Fruit fly (Drosophila melanogaster) whole organism, embryonic: Measurements from ENCODE around the gene CG34291.

ENCODE experiments used
- CG11085 ChIP-seq: fragments of 200-800 bp; sonication (Bioruptor generic); IDR thresholded peaks from 2 replicates; pipeline ENCODE4 v1.3.6; 2022; ENCODE audit warnings: missing biosample characterization, missing genetic modification characterization
- CG12104 ChIP-seq: fragments of 200-800 bp; sonication (Bioruptor generic); optimal IDR thresholded peaks from 3 replicates; lab custom pipeline; 2016; ENCODE audit warnings: missing biosample characterization, missing genetic modification characterization
- CG14667 ChIP-seq: fragments of 200-800 bp; sonication (Bioruptor generic); IDR thresholded peaks from 2 replicates; pipeline ENCODE4 v1.3.6; 2022; ENCODE audit warnings: missing biosample characterization, missing genetic modification characterization
- CG14965 ChIP-seq: fragments of 200-800 bp; sonication (Bioruptor generic); optimal IDR thresholded peaks from 2 replicates; lab custom pipeline; 2016; ENCODE audit warnings: missing biosample characterization, missing genetic modification characterization, borderline replicate concordance
- CG15269 ChIP-seq: fragments of 200-800 bp; sonication (Bioruptor generic); optimal IDR thresholded peaks from 2 replicates; lab custom pipeline; 2018; ENCODE audit warnings: missing biosample characterization, mild to moderate bottlenecking, missing genetic modification characterization, moderate library complexity
- CG1647 ChIP-seq: fragments of 200-800 bp; sonication (Bioruptor generic); optimal IDR thresholded peaks from 3 replicates; lab custom pipeline; 2016; ENCODE audit warnings: missing biosample characterization, missing genetic modification characterization
- CG17328 ChIP-seq: fragments of 200-800 bp; sonication (Bioruptor generic); IDR thresholded peaks from 2 replicates; pipeline ENCODE4 v1.3.6; 2022; ENCODE audit warnings: missing biosample characterization, missing genetic modification characterization
- CG18764 ChIP-seq: fragments of 200-800 bp; sonication (Bioruptor generic); optimal IDR thresholded peaks from 3 replicates; lab custom pipeline; 2016; ENCODE audit warnings: missing biosample characterization, missing genetic modification characterization
- CG32772 ChIP-seq: fragments of 200-800 bp; sonication (Bioruptor generic); IDR thresholded peaks from 2 replicates; pipeline ENCODE4 v1.3.6; 2022; ENCODE audit warnings: missing biosample characterization, missing genetic modification characterization
- CG3995 ChIP-seq: fragments of 200-800 bp; sonication (Bioruptor generic); optimal IDR thresholded peaks from 3 replicates; lab custom pipeline; 2016; ENCODE audit warnings: missing biosample characterization, missing genetic modification characterization
- CG4360 ChIP-seq: fragments of 200-800 bp; sonication (Bioruptor generic); IDR thresholded peaks from 2 replicates; pipeline ENCODE4 v1.3.6; 2022; ENCODE audit warnings: missing biosample characterization, missing genetic modification characterization
- CG6654 ChIP-seq: fragments of 200-800 bp; sonication (Bioruptor generic); optimal IDR thresholded peaks from 2 replicates; lab custom pipeline; 2017; ENCODE audit warnings: missing biosample characterization, mild to moderate bottlenecking, missing genetic modification characterization
- CG8290 ChIP-seq, 3 experiments: fragments of 200-800 bp; sonication (Bioruptor generic); optimal IDR thresholded peaks; 2 replicates each; lab custom pipeline; 2016 to 2019; ENCODE audit warnings: missing biosample characterization in 3 of 3, missing genetic modification characterization in 3 of 3, mild to moderate bottlenecking in 2 of 3, moderate library complexity in 1 of 3
- CG8388 ChIP-seq: fragments of 200-800 bp; sonication (Bioruptor generic); optimal IDR thresholded peaks from 2 replicates; lab custom pipeline; 2019; ENCODE audit warnings: missing biosample characterization, mild to moderate bottlenecking, missing genetic modification characterization, moderate library complexity
- CG8478 ChIP-seq: fragments of >200 bp; optimal IDR thresholded peaks from 2 replicates; lab custom pipeline; 2018
- CG8944 ChIP-seq: fragments of 200-800 bp; sonication (Bioruptor generic); optimal IDR thresholded peaks from 3 replicates; lab custom pipeline; 2016; ENCODE audit warnings: missing biosample characterization, missing genetic modification characterization
- D ChIP-seq, 2 experiments: fragments of 200-800 bp in 1 of 2; fragments of >200 bp in 1 of 2; sonication (Bioruptor generic) in 1 of 2; optimal IDR thresholded peaks; 2 replicates in 1 of 2; 3 replicates in 1 of 2; lab custom pipeline; 2017; ENCODE audit warnings: mild to moderate bottlenecking in 1 of 2, missing biosample characterization in 1 of 2, missing genetic modification characterization in 1 of 2, missing genetic modification reagents in 1 of 2
- Deaf1 ChIP-seq: fragments of 200-800 bp; optimal IDR thresholded peaks from 3 replicates; lab custom pipeline; 2019; ENCODE audit warnings: missing biosample characterization, mild to moderate bottlenecking, missing genetic modification characterization, moderate library complexity
- Elba2 ChIP-seq: fragments of 200-800 bp; sonication (Bioruptor generic); optimal IDR thresholded peaks from 3 replicates; lab custom pipeline; 2016; ENCODE audit warnings: missing biosample characterization, missing genetic modification characterization
- Hey ChIP-seq: fragments of 200-800 bp; sonication (Bioruptor generic); optimal IDR thresholded peaks from 3 replicates; lab custom pipeline; 2018; ENCODE audit warnings: missing biosample characterization, mild to moderate bottlenecking, missing genetic modification characterization
- Hr3 ChIP-seq: fragments of 200-800 bp; sonication (Bioruptor generic); optimal IDR thresholded peaks from 3 replicates; lab custom pipeline; 2016; ENCODE audit warnings: missing biosample characterization, missing genetic modification characterization
- Jarid2 ChIP-seq: fragments of 200-800 bp; sonication (Bioruptor generic); optimal IDR thresholded peaks from 3 replicates; lab custom pipeline; 2017; ENCODE audit warnings: mild to moderate bottlenecking, missing biosample characterization, missing genetic modification reagents, missing genetic modification characterization
- Med ChIP-seq: fragments of 200-800 bp; sonication (Bioruptor generic); peaks from one replicate; lab custom pipeline; 2016; ENCODE audit warnings: missing biosample characterization, missing genetic modification characterization, mild to moderate bottlenecking, inconsistent platforms, moderate library complexity
- Nf-YB ChIP-seq: fragments of 200-800 bp; sonication (Bioruptor generic); optimal IDR thresholded peaks from 3 replicates; lab custom pipeline; 2019; ENCODE audit warnings: missing biosample characterization, mild to moderate bottlenecking, missing genetic modification characterization, moderate library complexity
- Opbp ChIP-seq: fragments of 200-800 bp; sonication (Bioruptor generic); IDR thresholded peaks from 3 replicates; pipeline ENCODE4 v1.3.6; 2022; ENCODE audit warnings: missing biosample characterization, missing genetic modification characterization; ENCODE audit not compliant: partially characterized antibody
- Scr ChIP-seq: fragments of 200-800 bp; sonication (Bioruptor generic); IDR thresholded peaks from 2 replicates; pipeline ENCODE4 v1.3.6; 2022; ENCODE audit warnings: missing biosample characterization, missing genetic modification characterization; ENCODE audit not compliant: partially characterized antibody
- abd-A ChIP-seq: fragments of 200-800 bp; sonication (Bioruptor generic); optimal IDR thresholded peaks from 3 replicates; lab custom pipeline; 2019; ENCODE audit warnings: missing biosample characterization, mild to moderate bottlenecking, missing genetic modification characterization, moderate library complexity
- amos ChIP-seq: fragments of 200-800 bp; sonication (Bioruptor generic); IDR thresholded peaks from 2 replicates; pipeline ENCODE4 v1.3.6; 2022; ENCODE audit warnings: missing biosample characterization, missing genetic modification characterization; ENCODE audit not compliant: partially characterized antibody
- ase ChIP-seq: fragments of 200-800 bp; sonication (Bioruptor generic); IDR thresholded peaks from 3 replicates; pipeline ENCODE4 v1.3.6; 2022; ENCODE audit warnings: missing biosample characterization, missing genetic modification characterization
- bbx ChIP-seq: fragments of 200-800 bp; sonication (Bioruptor generic); IDR thresholded peaks from 2 replicates; pipeline ENCODE4 v1.3.6; 2022; ENCODE audit warnings: missing biosample characterization, missing genetic modification characterization; ENCODE audit not compliant: partially characterized antibody
- cad ChIP-seq: fragments of >200 bp; optimal IDR thresholded peaks from 2 replicates; lab custom pipeline; 2017; ENCODE audit warnings: missing biosample characterization, missing genetic modification characterization
- cato ChIP-seq: fragments of 200-800 bp; sonication (Bioruptor generic); optimal IDR thresholded peaks from 2 replicates; lab custom pipeline; 2016; ENCODE audit warnings: missing biosample characterization, missing genetic modification characterization, borderline replicate concordance
- gcm ChIP-seq: fragments of 200-800 bp; sonication (Bioruptor generic); optimal IDR thresholded peaks from 2 replicates; lab custom pipeline; 2019; ENCODE audit warnings: missing biosample characterization, mild to moderate bottlenecking, missing genetic modification characterization, moderate library complexity
- grn ChIP-seq: fragments of 200-800 bp; sonication (Bioruptor generic); optimal IDR thresholded peaks from 3 replicates; lab custom pipeline; 2017; ENCODE audit warnings: missing biosample characterization, missing genetic modification characterization
- hb ChIP-seq: fragments of 200-800 bp; sonication (Bioruptor generic); IDR thresholded peaks from 3 replicates; pipeline ENCODE4 v1.3.6; 2022; ENCODE audit warnings: missing biosample characterization, missing genetic modification characterization; ENCODE audit not compliant: partially characterized antibody
- hth ChIP-seq: fragments of >200 bp; optimal IDR thresholded peaks from 2 replicates; lab custom pipeline; 2017; ENCODE audit warnings: inconsistent platforms
- jigr1 ChIP-seq: fragments of 200-800 bp; sonication (Bioruptor generic); IDR thresholded peaks from 3 replicates; pipeline ENCODE4 v1.3.6; 2022; ENCODE audit warnings: missing biosample characterization, missing genetic modification characterization
- nerfin-2 ChIP-seq: fragments of 200-800 bp; sonication (Bioruptor generic); IDR thresholded peaks from 2 replicates; pipeline ENCODE4 v1.3.6; 2022; ENCODE audit warnings: missing biosample characterization, missing genetic modification characterization; ENCODE audit not compliant: partially characterized antibody
- oc ChIP-seq: fragments of 200-800 bp; sonication (Bioruptor generic); optimal IDR thresholded peaks from 2 replicates; lab custom pipeline; 2018; ENCODE audit warnings: missing biosample characterization, mild to moderate bottlenecking, missing genetic modification characterization, moderate library complexity
- phol ChIP-seq: fragments of 200-800 bp; sonication (Bioruptor generic); optimal IDR thresholded peaks from 3 replicates; lab custom pipeline; 2018; ENCODE audit warnings: missing biosample characterization, mild to moderate bottlenecking, missing genetic modification characterization, moderate library complexity
- sd ChIP-seq: fragments of 200-800 bp; sonication (Bioruptor generic); optimal IDR thresholded peaks from 3 replicates; lab custom pipeline; 2018; ENCODE audit warnings: missing biosample characterization, mild to moderate bottlenecking, missing genetic modification characterization, moderate library complexity
- sim ChIP-seq: fragments of 200-800 bp; sonication (Bioruptor generic); IDR thresholded peaks from 2 replicates; pipeline ENCODE4 v1.3.6; 2022; ENCODE audit warnings: missing biosample characterization, missing genetic modification characterization
- slp2 ChIP-seq: fragments of 200-800 bp; sonication (Bioruptor generic); optimal IDR thresholded peaks from 2 replicates; lab custom pipeline; 2016; ENCODE audit warnings: missing biosample characterization, missing genetic modification characterization
- so ChIP-seq: fragments of 200-800 bp; sonication (Bioruptor generic); IDR thresholded peaks from 3 replicates; pipeline ENCODE4 v1.3.6; 2022; ENCODE audit warnings: missing biosample characterization, missing genetic modification characterization
- tll ChIP-seq, 2 experiments: fragments of 200-800 bp in 1 of 2; fragments of >200 bp in 1 of 2; sonication (Bioruptor generic) in 1 of 2; optimal IDR thresholded peaks; 2 replicates each; lab custom pipeline; 2017 to 2019; ENCODE audit warnings: missing biosample characterization in 2 of 2, missing genetic modification characterization in 2 of 2, mild to moderate bottlenecking in 1 of 2, moderate library complexity in 1 of 2
- trem ChIP-seq: fragments of 200-800 bp; optimal IDR thresholded peaks from 3 replicates; lab custom pipeline; 2019; ENCODE audit warnings: missing biosample characterization, mild to moderate bottlenecking, missing genetic modification characterization, moderate library complexity
- twi ChIP-seq: fragments of 200-800 bp; optimal IDR thresholded peaks from 2 replicates; lab custom pipeline; 2019; ENCODE audit warnings: missing biosample characterization, mild to moderate bottlenecking, missing genetic modification characterization, moderate library complexity
- vnd ChIP-seq: fragments of 200-800 bp; sonication (Bioruptor generic); IDR thresholded peaks from 3 replicates; pipeline ENCODE4 v1.3.6; 2022; ENCODE audit warnings: missing biosample characterization, missing genetic modification characterization; ENCODE audit not compliant: partially characterized antibody

Gene CG34291

dm6 chr3R:26440455-26441196, 15.0 kb upstream of the CG34291 start, which contains the start of gene tx (continued):
- TF ChIP-seq CG4360 (GFP tag; lab: Robert Waterston, UW) (no peak), so (GFP tag; lab: Robert Waterston, UW) (no peak), slp2 (no peak), CG3995 (no peak), bbx (GFP tag; lab: Robert Waterston, UW) (no peak), Opbp (no peak; the same call in 2 of the 3 replicates), sim (GFP tag; lab: Robert Waterston, UW) (no peak), CG18764 (no peak), amos (GFP tag; lab: Robert Waterston, UW) (peak; percentile 29; the same call in 1 of the 2 replicates), twi (tag; lab: Kevin White, UChicago) (no peak), CG11085 (GFP tag; lab: Robert Waterston, UW) (no peak), cato (GFP tag; lab: Kevin White, UChicago) (no peak), abd-A (tag; lab: Kevin White, UChicago) (peak; percentile 64), Elba2 (GFP tag; lab: Kevin White, UChicago) (no peak), CG8944 (no peak), Jarid2 (peak; percentile 69), gcm (GFP tag; lab: Kevin White, UChicago) (no peak), CG14667 (GFP tag; lab: Robert Waterston, UW) (no peak), CG6654 (GFP tag; lab: Kevin White, UChicago) (no peak), Deaf1 (tag; lab: Kevin White, UChicago) (peak; percentile 89), Med (GFP tag; lab: Kevin White, UChicago) (peak; percentile 51), nerfin-2 (GFP tag; lab: Robert Waterston, UW) (no peak), CG8388 (GFP tag; lab: Kevin White, UChicago) (no peak), ase (GFP tag; lab: Robert Waterston, UW) (no peak), trem (tag; lab: Kevin White, UChicago) (no peak), CG8478 (no peak), sd (tag; lab: Kevin White, UChicago) (no peak), vnd (GFP tag; lab: Robert Waterston, UW) (0 out of 3 replicates have a peak, but pooled peaks have one; percentile 24), D (optimal IDR thresholded peaks at IDR 0.05; lab: Kevin White, UChicago) (no peak), D (GFP tag; optimal IDR thresholded peaks at IDR 0.05; lab: Kevin White, UChicago) (no peak), tll (GFP tag; optimal IDR thresholded peaks at IDR 0.05; lab: Kevin White, UChicago) (no peak), grn (GFP tag; lab: Kevin White, UChicago) (peak; percentile 51), CG8290 (GFP tag; optimal IDR thresholded peaks at IDR 0.05; lab: Kevin White, UChicago) (no peak), CG8290 (tag; optimal IDR thresholded peaks at IDR 0.05; lab: Kevin White, UChicago) (no peak), oc (no peak), hth (lab: Kevin White, UChicago) (no peak), Hey (tag; lab: Kevin White, UChicago) (no peak), CG32772 (GFP tag; lab: Robert Waterston, UW) (no peak), Scr (GFP tag; lab: Robert Waterston, UW) (peak; percentile 18; the same call in 1 of the 2 replicates), Hr3 (GFP tag; lab: Kevin White, UChicago) (no peak), CG1647 (GFP tag; lab: Kevin White, UChicago) (no peak), CG14965 (GFP tag; lab: Kevin White, UChicago) (no peak), cad (GFP tag; lab: Kevin White, UChicago) (no peak), phol (tag; lab: Kevin White, UChicago) (no peak), CG17328 (GFP tag; lab: Robert Waterston, UW) (no peak), CG15269 (tag; lab: Kevin White, UChicago) (peak; percentile 20), hb (GFP tag; lab: Robert Waterston, UW) (0 out of 3 replicates have a peak, but pooled peaks have one; percentile 47), jigr1 (GFP tag; lab: Robert Waterston, UW) (no peak), Nf-YB (no peak), CG12104 (GFP tag; lab: Kevin White, UChicago) (no peak)
